Fruit fly (Drosophila melanogaster) whole organism, embryonic: ENCODE results near the gene Cpr62Bc.

ENCODE experiments used
- Antp ChIP-seq: fragments of 200-800 bp; sonication (Bioruptor generic); optimal IDR thresholded peaks from 3 replicates; lab custom pipeline; 2016; ENCODE audit warnings: missing biosample characterization, missing genetic modification characterization
- Asciz ChIP-seq: fragments of 200-800 bp; sonication (Bioruptor generic); optimal IDR thresholded peaks from 2 replicates; lab custom pipeline; 2017; ENCODE audit warnings: missing biosample characterization, mild to moderate bottlenecking, missing genetic modification characterization, missing genetic modification reagents
- Atf-2 ChIP-seq: fragments of 200-800 bp; sonication (Bioruptor generic); optimal IDR thresholded peaks from 2 replicates; lab custom pipeline; 2016; ENCODE audit warnings: missing biosample characterization, missing genetic modification characterization
- Blimp-1 ChIP-seq: fragments of 200-800 bp; sonication (Bioruptor generic); optimal IDR thresholded peaks from 3 replicates; lab custom pipeline; 2018; ENCODE audit warnings: missing biosample characterization, missing genetic modification characterization, mild to moderate bottlenecking, moderate library complexity, missing genetic modification reagents
- CG13123 ChIP-seq: fragments of 200-800 bp; sonication (Bioruptor generic); optimal IDR thresholded peaks from 2 replicates; lab custom pipeline; 2016; ENCODE audit warnings: missing biosample characterization, missing genetic modification characterization
- CG13296 ChIP-seq: fragments of 200-800 bp; sonication (Bioruptor generic); optimal IDR thresholded peaks from 3 replicates; lab custom pipeline; 2018; ENCODE audit warnings: missing biosample characterization, mild to moderate bottlenecking, missing genetic modification characterization
- CG13624 ChIP-seq: fragments of 200-800 bp; sonication (Bioruptor generic); optimal IDR thresholded peaks from 2 replicates; lab custom pipeline; 2016; ENCODE audit warnings: missing biosample characterization, missing genetic modification characterization
- CG13775 ChIP-seq: fragments of 200-800 bp; sonication (Bioruptor generic); optimal IDR thresholded peaks from 3 replicates; lab custom pipeline; 2017; ENCODE audit warnings: missing biosample characterization, mild to moderate bottlenecking, missing genetic modification characterization
- CG14050 ChIP-seq: fragments of 200-800 bp; sonication (Bioruptor generic); IDR thresholded peaks from 3 replicates; pipeline ENCODE4 v1.3.6; 2022; ENCODE audit warnings: missing biosample characterization, missing genetic modification characterization
- CG15073 ChIP-seq: fragments of 200-800 bp; sonication (Bioruptor generic); optimal IDR thresholded peaks from 2 replicates; lab custom pipeline; 2016; ENCODE audit warnings: missing biosample characterization, missing genetic modification characterization
- CG1647 ChIP-seq: fragments of 200-800 bp; sonication (Bioruptor generic); optimal IDR thresholded peaks from 3 replicates; lab custom pipeline; 2016; ENCODE audit warnings: missing biosample characterization, missing genetic modification characterization
- CG16813 ChIP-seq: fragments of 200-800 bp; sonication (Bioruptor generic); IDR thresholded peaks from 3 replicates; pipeline ENCODE4 v1.3.6; 2022; ENCODE audit warnings: missing biosample characterization, missing genetic modification characterization; ENCODE audit not compliant: partially characterized antibody
- CG17912 ChIP-seq: fragments of 200-800 bp; sonication (Bioruptor generic); optimal IDR thresholded peaks from 2 replicates; lab custom pipeline; 2018; ENCODE audit warnings: missing biosample characterization, mild to moderate bottlenecking, missing genetic modification characterization
- CG18262 ChIP-seq: fragments of 200-800 bp; optimal IDR thresholded peaks from 3 replicates; lab custom pipeline; 2019; ENCODE audit warnings: missing biosample characterization, mild to moderate bottlenecking, missing genetic modification characterization, moderate library complexity
- CG2202 ChIP-seq: fragments of 200-800 bp; sonication (Bioruptor generic); optimal IDR thresholded peaks from 2 replicates; lab custom pipeline; 2018; ENCODE audit warnings: missing biosample characterization, mild to moderate bottlenecking, missing genetic modification characterization
- CG30403 ChIP-seq: fragments of 200-800 bp; sonication (Bioruptor generic); optimal IDR thresholded peaks from 3 replicates; lab custom pipeline; 2016; ENCODE audit warnings: missing biosample characterization, missing genetic modification characterization
- CG32767 ChIP-seq: fragments of 200-800 bp; sonication (Bioruptor generic); IDR thresholded peaks from 2 replicates; pipeline ENCODE4 v1.3.6; 2022; ENCODE audit warnings: missing biosample characterization, missing genetic modification characterization
- CG6683 ChIP-seq: fragments of 200-800 bp; sonication (Bioruptor generic); optimal IDR thresholded peaks from 2 replicates; lab custom pipeline; 2017; ENCODE audit warnings: missing biosample characterization, mild to moderate bottlenecking, missing genetic modification characterization, missing genetic modification reagents
- CG6765 ChIP-seq: fragments of 200-800 bp; sonication (Bioruptor generic); optimal IDR thresholded peaks from 3 replicates; lab custom pipeline; 2017; ENCODE audit warnings: missing biosample characterization, mild to moderate bottlenecking, missing genetic modification characterization
- CG6854 ChIP-seq: fragments of 200-800 bp; sonication (Bioruptor generic); optimal IDR thresholded peaks from 3 replicates; lab custom pipeline; 2017; ENCODE audit warnings: missing biosample characterization, mild to moderate bottlenecking, missing genetic modification characterization
- CG7357 ChIP-seq: fragments of 200-800 bp; sonication (Bioruptor generic); IDR thresholded peaks from 3 replicates; pipeline ENCODE4 v1.3.6; 2022; ENCODE audit warnings: missing biosample characterization, missing genetic modification characterization
- CG8388 ChIP-seq: fragments of 200-800 bp; sonication (Bioruptor generic); optimal IDR thresholded peaks from 2 replicates; lab custom pipeline; 2019; ENCODE audit warnings: missing biosample characterization, mild to moderate bottlenecking, missing genetic modification characterization, moderate library complexity
- CG8924 ChIP-seq: fragments of 200-800 bp; optimal IDR thresholded peaks from 3 replicates; lab custom pipeline; 2019; ENCODE audit warnings: missing biosample characterization, mild to moderate bottlenecking, missing genetic modification characterization, moderate library complexity
- CG8944 ChIP-seq: fragments of 200-800 bp; sonication (Bioruptor generic); optimal IDR thresholded peaks from 3 replicates; lab custom pipeline; 2016; ENCODE audit warnings: missing biosample characterization, missing genetic modification characterization
- CG9609 ChIP-seq: fragments of 200-800 bp; sonication (Bioruptor generic); optimal IDR thresholded peaks from 3 replicates; lab custom pipeline; 2016; ENCODE audit warnings: missing biosample characterization, missing genetic modification characterization
- CG9932 ChIP-seq: fragments of 200-800 bp; sonication (Bioruptor generic); IDR thresholded peaks from 2 replicates; pipeline ENCODE4 v1.3.6; 2022; ENCODE audit warnings: missing biosample characterization, missing genetic modification characterization
- Doc3 ChIP-seq: fragments of 200-800 bp; sonication (Bioruptor generic); IDR thresholded peaks from 3 replicates; pipeline ENCODE4 v1.3.6; 2022; ENCODE audit warnings: missing biosample characterization, missing genetic modification characterization; ENCODE audit not compliant: partially characterized antibody
- Dp ChIP-seq: fragments of 200-800 bp; sonication (Bioruptor generic); optimal IDR thresholded peaks from 2 replicates; lab custom pipeline; 2018; ENCODE audit warnings: missing biosample characterization, mild to moderate bottlenecking, missing genetic modification characterization, moderate library complexity
- Eip74EF ChIP-seq, 2 experiments: fragments of 200-800 bp in 1 of 2; fragments of >200 bp in 1 of 2; sonication (Bioruptor generic) in 1 of 2; optimal IDR thresholded peaks; 2 replicates each; lab custom pipeline; 2017 to 2019; ENCODE audit warnings: missing biosample characterization in 2 of 2, missing genetic modification characterization in 2 of 2, mild to moderate bottlenecking in 1 of 2, moderate library complexity in 1 of 2
- Fer1 ChIP-seq: fragments of 200-800 bp; sonication (Bioruptor generic); optimal IDR thresholded peaks from 2 replicates; lab custom pipeline; 2017; ENCODE audit warnings: missing biosample characterization, mild to moderate bottlenecking, missing genetic modification characterization
- H15 ChIP-seq: fragments of 200-800 bp; sonication (Bioruptor generic); IDR thresholded peaks from 3 replicates; pipeline ENCODE4 v1.3.6; 2022; ENCODE audit warnings: missing biosample characterization, missing genetic modification characterization
- Hey ChIP-seq: fragments of 200-800 bp; sonication (Bioruptor generic); optimal IDR thresholded peaks from 3 replicates; lab custom pipeline; 2018; ENCODE audit warnings: missing biosample characterization, mild to moderate bottlenecking, missing genetic modification characterization
- Hmr ChIP-seq: fragments of 200-800 bp; sonication (Bioruptor generic); optimal IDR thresholded peaks from 3 replicates; lab custom pipeline; 2017; ENCODE audit warnings: mild to moderate bottlenecking, missing biosample characterization, missing genetic modification reagents, missing genetic modification characterization
- Hr78 ChIP-seq, 2 experiments: fragments of 200-800 bp in 1 of 2; fragments of >200 bp in 1 of 2; sonication (Bioruptor generic) in 1 of 2; optimal IDR thresholded peaks; 2 replicates each; lab custom pipeline; 2017 to 2019; ENCODE audit warnings: missing biosample characterization in 2 of 2, missing genetic modification characterization in 2 of 2, mild to moderate bottlenecking in 1 of 2, moderate library complexity in 1 of 2
- Nf-YB ChIP-seq: fragments of 200-800 bp; sonication (Bioruptor generic); optimal IDR thresholded peaks from 3 replicates; lab custom pipeline; 2019; ENCODE audit warnings: missing biosample characterization, mild to moderate bottlenecking, missing genetic modification characterization, moderate library complexity
- Oli ChIP-seq: fragments of 200-800 bp; sonication (Bioruptor generic); optimal IDR thresholded peaks from 2 replicates; lab custom pipeline; 2018; ENCODE audit warnings: missing biosample characterization, mild to moderate bottlenecking, missing genetic modification characterization, moderate library complexity
- Sox102F ChIP-seq: fragments of 200-800 bp; sonication (Bioruptor generic); optimal IDR thresholded peaks from 2 replicates; lab custom pipeline; 2018; ENCODE audit warnings: missing biosample characterization, mild to moderate bottlenecking, missing genetic modification characterization, moderate library complexity
- Usf ChIP-seq: fragments of 200-800 bp; sonication (Bioruptor generic); optimal IDR thresholded peaks from 2 replicates; lab custom pipeline; 2017; ENCODE audit warnings: missing genotype, missing biosample characterization, missing genetic modification characterization
- disco-r ChIP-seq: fragments of 200-800 bp; sonication (Bioruptor generic); optimal IDR thresholded peaks from 2 replicates; lab custom pipeline; 2016; ENCODE audit warnings: missing biosample characterization, missing genetic modification characterization
- dysf ChIP-seq: fragments of 200-800 bp; sonication (Bioruptor generic); IDR thresholded peaks from 3 replicates; pipeline ENCODE4 v1.3.6; 2022; ENCODE audit warnings: missing biosample characterization, missing genetic modification characterization
- lilli ChIP-seq: fragments of 200-800 bp; sonication (Bioruptor generic); optimal IDR thresholded peaks from 3 replicates; lab custom pipeline; 2016; ENCODE audit warnings: missing biosample characterization, missing genetic modification characterization
- mam ChIP-seq: fragments of 200-800 bp; sonication (Bioruptor generic); optimal IDR thresholded peaks from 3 replicates; lab custom pipeline; 2016; ENCODE audit warnings: missing biosample characterization, missing genetic modification characterization
- nom ChIP-seq: fragments of 200-800 bp; sonication (Bioruptor generic); optimal IDR thresholded peaks from 2 replicates; lab custom pipeline; 2017; ENCODE audit warnings: missing biosample characterization, missing genetic modification characterization, mild to moderate bottlenecking, moderate library complexity, missing genetic modification reagents
- org-1 ChIP-seq: fragments of 200-800 bp; sonication (Bioruptor generic); optimal IDR thresholded peaks from 2 replicates; lab custom pipeline; 2017; ENCODE audit warnings: missing biosample characterization, missing genetic modification characterization
- schlank ChIP-seq: fragments of 200-800 bp; sonication (Bioruptor generic); optimal IDR thresholded peaks from 2 replicates; lab custom pipeline; 2018; ENCODE audit warnings: missing biosample characterization, mild to moderate bottlenecking, missing genetic modification characterization
- sisA ChIP-seq: fragments of 200-800 bp; sonication (Bioruptor generic); IDR thresholded peaks from 2 replicates; pipeline ENCODE4 v1.3.6; 2022; ENCODE audit warnings: missing biosample characterization, missing genetic modification characterization
- sr ChIP-seq: fragments of 200-800 bp; sonication (Bioruptor generic); IDR thresholded peaks from 3 replicates; pipeline ENCODE4 v1.3.6; 2022; ENCODE audit warnings: missing biosample characterization, missing genetic modification characterization
- tio ChIP-seq: fragments of 200-800 bp; sonication (Bioruptor generic); optimal IDR thresholded peaks from 2 replicates; lab custom pipeline; 2017; ENCODE audit warnings: missing biosample characterization, missing genetic modification characterization, inconsistent platforms
- wdn ChIP-seq: fragments of 200-800 bp; sonication (Bioruptor generic); IDR thresholded peaks from 2 replicates; pipeline ENCODE4 v1.3.6; 2022; ENCODE audit warnings: missing biosample characterization, missing genetic modification characterization
- zfh1 ChIP-seq: fragments of 200-800 bp; sonication (Bioruptor generic); IDR thresholded peaks from 3 replicates; pipeline ENCODE4 v1.3.6; 2022; ENCODE audit warnings: missing biosample characterization, missing genetic modification characterization

Gene Cpr62Bc

dm6 chr3L:1808631-1809030 is 33.3 kb downstream of the Cpr62Bc start (continued):
- TF ChIP-seq CG8924 (tag; lab: Kevin White, UChicago): peak; percentile 90
- peak; percentile 87 for TF ChIP-seq mam
- peak; percentile 81 for TF ChIP-seq CG13123 (GFP tag; lab: Kevin White, UChicago)
- TF ChIP-seq org-1 (GFP tag; lab: Kevin White, UChicago): peak; percentile 84
- peak; percentile 24 for TF ChIP-seq CG2202 (tag; lab: Kevin White, UChicago)
- peak; percentile 83 for TF ChIP-seq CG8944 (GFP tag; lab: Kevin White, UChicago)
- TF ChIP-seq Oli (tag; lab: Kevin White, UChicago): peak; percentile 87
- peak; percentile 84 for TF ChIP-seq Asciz (GFP tag; lab: Kevin White, UChicago)
- no peak for TF ChIP-seq Hr78 (GFP tag; optimal IDR thresholded peaks at IDR 0.05; lab: Kevin White, UChicago)
- TF ChIP-seq CG6854 (GFP tag; lab: Kevin White, UChicago): peak; percentile 73
- TF ChIP-seq CG14050 (GFP tag; lab: Robert Waterston, UW): peak; percentile 90
- TF ChIP-seq Hey (tag; lab: Kevin White, UChicago): no peak
- TF ChIP-seq CG6765 (GFP tag; lab: Kevin White, UChicago): peak; percentile 72
- peak; percentile 62 for TF ChIP-seq Nf-YB (GFP tag; lab: Kevin White, UChicago)
- no peak for TF ChIP-seq CG17912 (GFP tag; lab: Kevin White, UChicago)
- peak; percentile 85 for TF ChIP-seq H15
- no peak for TF ChIP-seq tio
- peak; percentile 87 for TF ChIP-seq Hmr
- peak; percentile 82 for TF ChIP-seq sr (GFP tag; lab: Robert Waterston, UW)
- peak; percentile 92 for TF ChIP-seq CG13296 (GFP tag; lab: Kevin White, UChicago)
- TF ChIP-seq CG30403 (GFP tag; lab: Kevin White, UChicago): peak; percentile 88
- peak; percentile 91 for TF ChIP-seq sisA (GFP tag; lab: Robert Waterston, UW)
- peak; percentile 74 for TF ChIP-seq CG13775 (GFP tag; lab: Kevin White, UChicago)
- TF ChIP-seq disco-r: peak; percentile 80
- peak; percentile 77 for TF ChIP-seq CG7357
- TF ChIP-seq nom (GFP tag; lab: Kevin White, UChicago): peak; percentile 66
- TF ChIP-seq Eip74EF (GFP tag; optimal IDR thresholded peaks at IDR 0.05; lab: Kevin White, UChicago): peak in 1 of 2 experiments; percentile 76
- TF ChIP-seq CG1647 (GFP tag; lab: Kevin White, UChicago): peak; percentile 89
- TF ChIP-seq CG16813 (GFP tag; lab: Robert Waterston, UW): no peak
- TF ChIP-seq CG9932: peak; percentile 91
- TF ChIP-seq CG32767 (GFP tag; lab: Robert Waterston, UW): peak; percentile 82
- peak; percentile 83 for TF ChIP-seq CG8388
- peak; percentile 89 for TF ChIP-seq Sox102F (GFP tag; lab: Kevin White, UChicago)
- peak; percentile 80 for TF ChIP-seq schlank (tag; lab: Kevin White, UChicago)
- TF ChIP-seq Antp (GFP tag; lab: Kevin White, UChicago): peak; percentile 93
- TF ChIP-seq Dp (GFP tag; lab: Kevin White, UChicago): no peak
- TF ChIP-seq CG15073 (GFP tag; lab: Kevin White, UChicago): peak; percentile 28
- peak; percentile 80 for TF ChIP-seq CG18262 (tag; lab: Kevin White, UChicago)
- TF ChIP-seq CG9609: peak; percentile 83
- TF ChIP-seq Blimp-1 (GFP tag; lab: Kevin White, UChicago): peak; percentile 83
- TF ChIP-seq lilli (GFP tag; lab: Kevin White, UChicago): peak; percentile 92
- peak; percentile 88 for TF ChIP-seq Fer1 (GFP tag; lab: Kevin White, UChicago)
- peak; percentile 92 for TF ChIP-seq zfh1 (GFP tag; lab: Robert Waterston, UW)
- peak; percentile 71 for TF ChIP-seq Atf-2 (GFP tag; lab: Kevin White, UChicago)
- peak; percentile 92 for TF ChIP-seq CG13624 (GFP tag; lab: Kevin White, UChicago)
- TF ChIP-seq wdn: peak; percentile 86
- TF ChIP-seq Usf (GFP tag; lab: Kevin White, UChicago): peak; percentile 29
- TF ChIP-seq Doc3: no peak
- TF ChIP-seq CG6683 (GFP tag; lab: Kevin White, UChicago): peak; percentile 70
- TF ChIP-seq dysf (GFP tag; lab: Robert Waterston, UW): peak; percentile 97
